Fruit fly (Drosophila melanogaster): ENCODE data around the gene Lip4.

dm6 chr2L:10516470-10517048 lies 10.8 kb upstream of the Lip4 start:
- TF ChIP-seq psq (optimal IDR thresholded peaks at IDR 0.05) (no peak), h (optimal IDR thresholded peaks at IDR 0.05) (no peak), Myc (optimal IDR thresholded peaks at IDR 0.05) (no peak), ttk (optimal IDR thresholded peaks at IDR 0.05) (no peak)
